Worm (Caenorhabditis elegans) whole organism, mixed stage, embryonic: ENCODE measurements around the gene W04E12.9.

ENCODE experiments used
- ces-1 ChIP-seq: fragments of 150-350 bp; optimal IDR thresholded peaks from 2 replicates; lab custom pipeline; 2014; ENCODE audit warnings: missing biosample characterization, missing genetic modification reagents, missing genetic modification characterization
- lsy-2 ChIP-seq: fragments of 150-350 bp; optimal IDR thresholded peaks from 2 replicates; lab custom pipeline; 2014; ENCODE audit warnings: missing biosample characterization, missing genetic modification characterization
- nhr-28 ChIP-seq: fragments of 150-350 bp; optimal IDR thresholded peaks from 2 replicates; lab custom pipeline; 2014; ENCODE audit warnings: missing biosample characterization, missing genetic modification characterization
- pha-4 ChIP-seq: fragments of 150-350 bp; optimal IDR thresholded peaks from 2 replicates; lab custom pipeline; 2018; ENCODE audit warnings: missing biosample characterization, missing genetic modification reagents, missing genetic modification characterization
- snpc-4 ChIP-seq: fragments of 150-350 bp; optimal IDR thresholded peaks from 2 replicates; lab custom pipeline; 2014; ENCODE audit warnings: missing biosample characterization, missing genetic modification characterization

- TF ChIP-seq pha-4 (tag; lab: Kevin White, UChicago) (no peak), snpc-4 (no peak), nhr-28 (tag; lab: Kevin White, UChicago) (no peak), lsy-2 (tag; lab: Kevin White, UChicago) (no peak), ces-1 (no peak)
These were observed 46.4 kb downstream of the W04E12.9 start for ce11 chrV:19802797-19803196.
